Fruit fly (Drosophila melanogaster): ENCODE measurements around the gene Alg1.

The Alg1 gene

DNA sequence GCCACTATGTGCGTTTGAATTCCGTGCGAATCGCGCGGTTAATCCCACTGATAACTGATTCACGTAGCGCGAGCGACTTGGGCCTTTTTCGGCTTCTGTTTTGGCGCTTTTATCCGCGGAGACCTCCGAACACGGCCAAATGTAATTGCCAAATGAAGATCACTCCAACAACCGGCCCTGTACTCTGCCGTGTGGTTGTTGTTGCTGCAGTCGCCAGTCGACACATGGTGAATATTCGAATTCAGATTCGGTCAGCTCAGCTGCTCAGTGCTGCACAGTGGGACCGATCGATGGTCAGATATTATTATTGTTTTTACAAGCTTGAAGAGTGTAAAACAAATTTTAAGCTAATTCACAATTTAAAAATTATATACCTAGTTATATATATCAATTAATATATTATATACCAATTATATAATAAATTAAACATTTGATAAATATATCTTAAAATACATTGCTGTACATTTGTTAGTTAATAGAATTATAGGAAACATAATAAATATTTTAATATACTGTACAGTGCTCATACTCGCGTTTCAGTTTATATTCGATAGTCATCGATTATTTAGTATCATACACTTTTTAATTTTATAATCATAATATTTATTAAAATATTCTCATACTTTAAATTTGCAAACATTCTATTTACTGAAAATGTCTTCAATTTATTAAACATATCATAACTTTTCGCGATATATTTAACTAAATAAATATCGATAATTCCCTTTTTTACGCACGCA is 16.4 kb downstream of the Alg1 start, which contains the start of gene CG43102 (continued):
- TF ChIP-seq esn (GFP tag; optimal IDR thresholded peaks at IDR 0.05) (peak; percentile 63), net (GFP tag; optimal IDR thresholded peaks at IDR 0.05) (peak; percentile 74), svp (GFP tag) (peak; percentile 74), Ets96B (tag; optimal IDR thresholded peaks at IDR 0.05) (peak; percentile 60), CG3919 (GFP tag; optimal IDR thresholded peaks at IDR 0.05) (peak; percentile 85), Eip75B (GFP tag; optimal IDR thresholded peaks at IDR 0.05) (peak; percentile 4), pdm3 (GFP tag; optimal IDR thresholded peaks at IDR 0.05) (peak; percentile 54), Met (GFP tag; optimal IDR thresholded peaks at IDR 0.05) (peak; percentile 69), Gug (GFP tag; IDR thresholded peaks at IDR 0.05) (0 out of 2 replicates have a peak, but pooled peaks have one; percentile 23), lz (GFP tag; optimal IDR thresholded peaks at IDR 0.05) (peak; percentile 50), dac (GFP tag; optimal IDR thresholded peaks at IDR 0.05) (peak; percentile 11), acj6 (GFP tag; optimal IDR thresholded peaks at IDR 0.05) (peak; percentile 73), fd85E (GFP tag; optimal IDR thresholded peaks at IDR 0.05) (no peak), vri (GFP tag; optimal IDR thresholded peaks at IDR 0.05) (peak; percentile 50), OdsH (GFP tag; optimal IDR thresholded peaks at IDR 0.05) (peak; percentile 73), Hr39 (GFP tag; optimal IDR thresholded peaks at IDR 0.05) (peak; percentile 58), topi (GFP tag; optimal IDR thresholded peaks at IDR 0.05) (peak; percentile 50), CG9139 (GFP tag; optimal IDR thresholded peaks at IDR 0.05) (peak; percentile 7), CG6808 (GFP tag; optimal IDR thresholded peaks at IDR 0.05) (peak; percentile 26), Sox102F (GFP tag; optimal IDR thresholded peaks at IDR 0.05) (peak; percentile 75), cyc (GFP tag; optimal IDR thresholded peaks at IDR 0.05) (peak; percentile 22), CG10631 (GFP tag; optimal IDR thresholded peaks at IDR 0.05) (peak; percentile 74), fd59A (GFP tag; optimal IDR thresholded peaks at IDR 0.05) (no peak), CG34406 (GFP tag; optimal IDR thresholded peaks at IDR 0.05) (peak; percentile 74)

DNA sequence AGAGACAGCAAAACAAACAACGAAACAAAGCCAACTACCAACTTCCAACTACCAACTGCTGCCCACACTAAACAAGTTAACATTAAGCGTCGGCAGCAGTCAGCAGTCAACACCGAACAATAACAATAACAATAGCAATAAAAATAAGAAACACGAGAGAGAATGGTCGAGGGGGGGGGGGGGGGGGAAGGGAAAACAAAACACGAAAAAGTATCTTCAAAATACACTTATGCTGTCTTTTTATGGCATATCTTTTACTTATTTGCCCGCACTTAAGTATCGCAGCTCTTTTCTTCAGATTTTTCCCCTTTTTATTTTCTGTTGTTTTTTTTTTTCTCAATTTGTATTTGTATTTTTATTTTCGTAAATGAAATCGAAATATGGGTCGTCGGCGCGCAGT is 17.6 kb downstream of the Alg1 start:
- no peak for TF ChIP-seq CG6792 (GFP tag; optimal IDR thresholded peaks at IDR 0.05)
- TF ChIP-seq spab (GFP tag; optimal IDR thresholded peaks at IDR 0.05): no peak
- TF ChIP-seq Eip75B (GFP tag; optimal IDR thresholded peaks at IDR 0.05): no peak

DNA sequence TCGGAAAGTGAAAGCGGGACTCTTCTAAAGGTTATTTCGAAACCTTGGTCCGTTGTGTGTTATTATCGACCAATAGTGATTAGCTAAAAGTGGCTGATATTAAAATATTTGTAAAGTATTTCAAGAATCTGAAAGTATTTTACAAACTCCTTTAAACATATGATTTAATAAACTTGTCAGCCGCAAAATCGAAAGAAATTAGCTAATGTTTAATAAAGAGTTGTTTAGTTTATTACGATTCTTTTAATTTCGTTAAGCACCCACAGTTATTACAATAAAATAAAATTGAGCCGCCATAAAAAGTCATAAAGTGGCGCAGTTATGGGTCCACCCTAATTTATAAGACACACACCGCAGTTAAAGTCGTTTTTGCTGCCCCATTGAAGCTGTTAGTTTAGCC is 21.0 kb downstream of the Alg1 start:
- TF ChIP-seq salr (GFP tag; optimal IDR thresholded peaks at IDR 0.05): peak in 1 of 2 experiments; percentile 22
- no peak for TF ChIP-seq CG3032 (tag; optimal IDR thresholded peaks at IDR 0.05)
- peak; percentile 4 for TF ChIP-seq Met (GFP tag; optimal IDR thresholded peaks at IDR 0.05)
- peak; percentile 3 for TF ChIP-seq achi (GFP tag; optimal IDR thresholded peaks at IDR 0.05)
- TF ChIP-seq svp (GFP tag): peak; percentile 74
- 0 out of 3 replicates have a peak, but pooled peaks have one; percentile 12 for TF ChIP-seq eg (GFP tag; IDR thresholded peaks at IDR 0.05)
- TF ChIP-seq CG6276 (GFP tag; optimal IDR thresholded peaks at IDR 0.05): peak; percentile 30
- peak; percentile 8 for TF ChIP-seq CG10631 (GFP tag; optimal IDR thresholded peaks at IDR 0.05)
- TF ChIP-seq CG4318 (GFP tag; optimal IDR thresholded peaks at IDR 0.05): peak; percentile 4
- TF ChIP-seq CG15336 (GFP tag; IDR thresholded peaks at IDR 0.05): peak; percentile 33; the same call in 1 of the 2 replicates
- TF ChIP-seq CG8319 (GFP tag; optimal IDR thresholded peaks at IDR 0.05): no peak
- TF ChIP-seq Eip75B (GFP tag; optimal IDR thresholded peaks at IDR 0.05): peak; percentile 4
- peak; percentile 47 for TF ChIP-seq Hr4 (GFP tag; optimal IDR thresholded peaks at IDR 0.05)
- peak; percentile 67 for TF ChIP-seq Eip78C (GFP tag)
- no peak for TF ChIP-seq fd85E (GFP tag; optimal IDR thresholded peaks at IDR 0.05)
- TF ChIP-seq acj6 (GFP tag; optimal IDR thresholded peaks at IDR 0.05): no peak
- TF ChIP-seq Gug (GFP tag; IDR thresholded peaks at IDR 0.05): no peak
- TF ChIP-seq CG32006 (GFP tag; optimal IDR thresholded peaks at IDR 0.05): peak; percentile 58
